Fruit fly (Drosophila melanogaster): Measurements from ENCODE around the gene CG5808.

dm6 chr3R:24828234-24828633, 11.4 kb upstream of the CG5808 start, which contains the start of gene RabX4:
- TF ChIP-seq EcR (GFP tag; optimal IDR thresholded peaks at IDR 0.05) (no peak), CG9948 (tag; optimal IDR thresholded peaks at IDR 0.05) (no peak), CG34367 (tag; optimal IDR thresholded peaks at IDR 0.05) (no peak), CG8301 (tag; optimal IDR thresholded peaks at IDR 0.05) (no peak)

All from whole organism, pupa.